Worm (Caenorhabditis elegans) whole organism, L4 larva: ENCODE measurements around the gene ZC15.10.

Experiments
- F37D6.2 ChIP-seq: sonication (generic microtip); optimal IDR thresholded peaks from 2 replicates; lab custom pipeline; 2016; ENCODE audit warnings: mild to moderate bottlenecking, missing genetic modification characterization, missing compliant biosample characterization
- Y48G9A.11 ChIP-seq: fragments of 200-800 bp; sonication (Bioruptor generic); IDR thresholded peaks from 2 replicates; pipeline ENCODE4 v1.3.6; 2022; ENCODE audit warnings: missing genetic modification reagents, missing genetic modification characterization, missing compliant biosample characterization
- jun-1 ChIP-seq: fragments of 150-350 bp; optimal IDR thresholded peaks from 2 replicates; lab custom pipeline; 2014; ENCODE audit warnings: missing biosample characterization, missing genetic modification reagents, missing genetic modification characterization
- mdt-29 ChIP-seq: fragments of 200-800 bp; sonication (Bioruptor generic); IDR thresholded peaks from 2 replicates; pipeline ENCODE4 v1.3.6; 2022; ENCODE audit warnings: missing genetic modification reagents, missing genetic modification characterization, missing compliant biosample characterization

DNA sequence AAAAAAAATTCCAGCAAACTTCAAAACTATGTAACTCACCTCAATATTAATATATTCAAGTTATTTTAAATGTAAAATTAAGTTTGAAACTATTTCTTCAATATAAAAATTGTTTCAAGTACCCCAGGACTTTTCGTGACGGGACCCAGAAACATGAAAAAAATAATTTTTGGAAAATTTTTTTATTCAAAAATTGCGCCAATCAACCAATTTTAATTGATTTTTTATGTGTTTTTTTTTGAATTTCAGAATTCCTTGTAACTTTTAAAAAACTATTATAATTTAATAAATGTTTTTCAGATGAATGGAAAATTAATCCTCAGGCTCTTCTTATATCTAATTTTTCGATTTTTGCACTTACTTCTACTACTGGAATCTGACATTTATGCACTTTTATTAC is 12.9 kb upstream of the ZC15.10 start, which contains the start of gene ZC15.5:
- TF ChIP-seq Y48G9A.11 (GFP tag; lab: Robert Waterston, UW) (no peak), F37D6.2 (tag; lab: Kevin White, UChicago) (no peak), mdt-29 (GFP tag; lab: Robert Waterston, UW) (no peak), jun-1 (tag; lab: Kevin White, UChicago) (no peak)
